Fruit fly (Drosophila melanogaster) whole organism, embryonic: ENCODE data around the gene Neurl4.

ENCODE experiments used
- B-H1 ChIP-seq: fragments of 200-800 bp; sonication (Bioruptor generic); IDR thresholded peaks from 3 replicates; pipeline ENCODE4 v1.3.6; 2022; ENCODE audit warnings: missing biosample characterization, missing genetic modification characterization
- C15 ChIP-seq: fragments of 200-800 bp; sonication (Bioruptor generic); IDR thresholded peaks from 3 replicates; pipeline ENCODE4 v1.3.6; 2022; ENCODE audit warnings: missing biosample characterization, missing genetic modification characterization
- CG10147 ChIP-seq: fragments of 200-800 bp; sonication (Bioruptor generic); optimal IDR thresholded peaks from 2 replicates; lab custom pipeline; 2019; ENCODE audit warnings: missing biosample characterization, mild to moderate bottlenecking, missing genetic modification characterization, moderate library complexity
- CG12104 ChIP-seq: fragments of 200-800 bp; sonication (Bioruptor generic); optimal IDR thresholded peaks from 3 replicates; lab custom pipeline; 2016; ENCODE audit warnings: missing biosample characterization, missing genetic modification characterization
- CG12236 ChIP-seq: fragments of 200-800 bp; sonication (Bioruptor generic); optimal IDR thresholded peaks from 2 replicates; lab custom pipeline; 2016; ENCODE audit warnings: missing biosample characterization, missing genetic modification characterization
- CG13775 ChIP-seq: fragments of 200-800 bp; sonication (Bioruptor generic); optimal IDR thresholded peaks from 3 replicates; lab custom pipeline; 2017; ENCODE audit warnings: missing biosample characterization, mild to moderate bottlenecking, missing genetic modification characterization
- CG14965 ChIP-seq: fragments of 200-800 bp; sonication (Bioruptor generic); optimal IDR thresholded peaks from 2 replicates; lab custom pipeline; 2016; ENCODE audit warnings: missing biosample characterization, missing genetic modification characterization, borderline replicate concordance
- CG1647 ChIP-seq: fragments of 200-800 bp; sonication (Bioruptor generic); optimal IDR thresholded peaks from 3 replicates; lab custom pipeline; 2016; ENCODE audit warnings: missing biosample characterization, missing genetic modification characterization
- CG17359 ChIP-seq: fragments of 200-800 bp; sonication (Bioruptor generic); optimal IDR thresholded peaks from 3 replicates; lab custom pipeline; 2018; ENCODE audit warnings: missing biosample characterization, mild to moderate bottlenecking, missing genetic modification characterization, moderate library complexity
- CG18262 ChIP-seq: fragments of 200-800 bp; optimal IDR thresholded peaks from 3 replicates; lab custom pipeline; 2019; ENCODE audit warnings: missing biosample characterization, mild to moderate bottlenecking, missing genetic modification characterization, moderate library complexity
- CG30431 ChIP-seq: fragments of 200-800 bp; sonication (Bioruptor generic); optimal IDR thresholded peaks from 2 replicates; lab custom pipeline; 2017; ENCODE audit warnings: missing biosample characterization, missing genetic modification characterization
- CG31388 ChIP-seq: fragments of 200-800 bp; sonication (Bioruptor generic); optimal IDR thresholded peaks from 2 replicates; lab custom pipeline; 2016; ENCODE audit warnings: missing biosample characterization, missing genetic modification characterization
- CG32767 ChIP-seq: fragments of 200-800 bp; sonication (Bioruptor generic); IDR thresholded peaks from 2 replicates; pipeline ENCODE4 v1.3.6; 2022; ENCODE audit warnings: missing biosample characterization, missing genetic modification characterization
- CG3407 ChIP-seq: fragments of 200-800 bp; sonication (Bioruptor generic); optimal IDR thresholded peaks from 2 replicates; lab custom pipeline; 2018; ENCODE audit warnings: missing biosample characterization, mild to moderate bottlenecking, missing genetic modification characterization
- CG3838 ChIP-seq: fragments of 200-800 bp; sonication (Bioruptor generic); optimal IDR thresholded peaks from 3 replicates; lab custom pipeline; 2016; ENCODE audit warnings: missing biosample characterization, missing genetic modification characterization
- CG4424 ChIP-seq: fragments of 200-800 bp; sonication (Bioruptor generic); optimal IDR thresholded peaks from 3 replicates; lab custom pipeline; 2016; ENCODE audit warnings: missing biosample characterization, missing genetic modification characterization
- CG7271 ChIP-seq: fragments of 200-800 bp; sonication (Bioruptor generic); optimal IDR thresholded peaks from 2 replicates; lab custom pipeline; 2018; ENCODE audit warnings: missing biosample characterization, mild to moderate bottlenecking, missing genetic modification characterization, moderate library complexity
- CG8478 ChIP-seq: fragments of >200 bp; optimal IDR thresholded peaks from 2 replicates; lab custom pipeline; 2018
- CG8765 ChIP-seq: fragments of 200-800 bp; sonication (Bioruptor generic); IDR thresholded peaks from 2 replicates; pipeline ENCODE4 v1.3.6; 2022; ENCODE audit warnings: missing biosample characterization, missing genetic modification characterization
- CG9797 ChIP-seq: fragments of 200-800 bp; sonication (Bioruptor generic); optimal IDR thresholded peaks from 3 replicates; lab custom pipeline; 2018; ENCODE audit warnings: missing biosample characterization, mild to moderate bottlenecking, missing genetic modification characterization
- Elba2 ChIP-seq: fragments of 200-800 bp; sonication (Bioruptor generic); optimal IDR thresholded peaks from 3 replicates; lab custom pipeline; 2016; ENCODE audit warnings: missing biosample characterization, missing genetic modification characterization
- GATAe ChIP-seq: fragments of 200-800 bp; sonication (Bioruptor generic); conservative IDR thresholded peaks from 2 replicates; pipeline ENCODE4 v1.3.6; 2022; ENCODE audit warnings: missing biosample characterization, missing genetic modification characterization
- HmgD ChIP-seq: fragments of 200-800 bp; sonication (Bioruptor generic); optimal IDR thresholded peaks from 3 replicates; lab custom pipeline; 2016; ENCODE audit warnings: missing biosample characterization, missing genetic modification characterization
- Hmr ChIP-seq: fragments of 200-800 bp; sonication (Bioruptor generic); optimal IDR thresholded peaks from 3 replicates; lab custom pipeline; 2017; ENCODE audit warnings: mild to moderate bottlenecking, missing biosample characterization, missing genetic modification reagents, missing genetic modification characterization
- Meics ChIP-seq: fragments of 200-800 bp; sonication (Bioruptor generic); optimal IDR thresholded peaks from 2 replicates; lab custom pipeline; 2017; ENCODE audit warnings: missing biosample characterization, mild to moderate bottlenecking, missing genetic modification characterization
- Nf-YC ChIP-seq: fragments of 200-800 bp; optimal IDR thresholded peaks from 3 replicates; lab custom pipeline; 2019; ENCODE audit warnings: missing biosample characterization, mild to moderate bottlenecking, missing genetic modification characterization, moderate library complexity
- Ravus ChIP-seq: fragments of 200-800 bp; sonication (Bioruptor generic); IDR thresholded peaks from 2 replicates; pipeline ENCODE4 v1.3.6; 2022; ENCODE audit warnings: missing biosample characterization, missing genetic modification characterization
- Scr ChIP-seq: fragments of 200-800 bp; sonication (Bioruptor generic); IDR thresholded peaks from 2 replicates; pipeline ENCODE4 v1.3.6; 2022; ENCODE audit warnings: missing biosample characterization, missing genetic modification characterization; ENCODE audit not compliant: partially characterized antibody
- Xbp1 ChIP-seq: fragments of 200-800 bp; sonication (Bioruptor generic); optimal IDR thresholded peaks from 3 replicates; lab custom pipeline; 2016; ENCODE audit warnings: missing biosample characterization, mild to moderate bottlenecking, missing genetic modification characterization
- ab ChIP-seq: fragments of 200-800 bp; sonication (Bioruptor generic); optimal IDR thresholded peaks from 2 replicates; lab custom pipeline; 2016; ENCODE audit warnings: missing biosample characterization, missing genetic modification characterization
- al ChIP-seq: fragments of 200-800 bp; sonication (Bioruptor generic); IDR thresholded peaks from 2 replicates; pipeline ENCODE4 v1.3.6; 2022; ENCODE audit warnings: missing biosample characterization, missing genetic modification characterization
- bigmax ChIP-seq: fragments of 200-800 bp; sonication (Bioruptor generic); optimal IDR thresholded peaks from 2 replicates; lab custom pipeline; 2018; ENCODE audit warnings: missing biosample characterization, mild to moderate bottlenecking, missing genetic modification characterization
- bsh ChIP-seq, 2 experiments: fragments of 200-800 bp; sonication (Bioruptor generic); optimal IDR thresholded peaks; 2 replicates each; lab custom pipeline; 2017 to 2018; ENCODE audit warnings: mild to moderate bottlenecking in 2 of 2, missing biosample characterization in 2 of 2, missing genetic modification characterization in 2 of 2, moderate library complexity in 1 of 2
- btn ChIP-seq: fragments of 200-800 bp; sonication (Bioruptor generic); optimal IDR thresholded peaks from 2 replicates; lab custom pipeline; 2016; ENCODE audit warnings: missing biosample characterization, missing genetic modification characterization
- cad ChIP-seq: fragments of >200 bp; optimal IDR thresholded peaks from 2 replicates; lab custom pipeline; 2017; ENCODE audit warnings: missing biosample characterization, missing genetic modification characterization
- cato ChIP-seq: fragments of 200-800 bp; sonication (Bioruptor generic); optimal IDR thresholded peaks from 2 replicates; lab custom pipeline; 2016; ENCODE audit warnings: missing biosample characterization, missing genetic modification characterization, borderline replicate concordance
- cg ChIP-seq: fragments of 200-800 bp; sonication (Bioruptor generic); optimal IDR thresholded peaks from 3 replicates; lab custom pipeline; 2019; ENCODE audit warnings: missing biosample characterization, mild to moderate bottlenecking, missing genetic modification characterization, moderate library complexity
- chif ChIP-seq, 2 experiments: fragments of 200-800 bp; sonication (Bioruptor generic); optimal IDR thresholded peaks; 3 replicates each; lab custom pipeline; 2016; ENCODE audit warnings: missing biosample characterization in 2 of 2, missing genetic modification characterization in 2 of 2
- crol ChIP-seq: fragments of 200-800 bp; sonication (Bioruptor generic); IDR thresholded peaks from 2 replicates; pipeline ENCODE4 v1.3.6; 2022; ENCODE audit warnings: missing biosample characterization, missing genetic modification characterization
- da ChIP-seq: fragments of 200-800 bp; sonication (Bioruptor generic); optimal IDR thresholded peaks from 2 replicates; lab custom pipeline; 2016; ENCODE audit warnings: missing biosample characterization, missing genetic modification characterization
- danr ChIP-seq: fragments of 200-800 bp; sonication (Bioruptor generic); IDR thresholded peaks from 2 replicates; pipeline ENCODE4 v1.3.6; 2022; ENCODE audit warnings: missing biosample characterization, missing genetic modification characterization
- gce ChIP-seq: fragments of 200-800 bp; sonication (Bioruptor generic); IDR thresholded peaks from 3 replicates; pipeline ENCODE4 v1.3.6; 2022; ENCODE audit warnings: missing biosample characterization, missing genetic modification characterization
- gro ChIP-seq: fragments of 200-800 bp; sonication (Bioruptor generic); optimal IDR thresholded peaks from 2 replicates; lab custom pipeline; 2016; ENCODE audit warnings: missing biosample characterization, missing genetic modification characterization
- lab ChIP-seq: fragments of 200-800 bp; sonication (Bioruptor generic); optimal IDR thresholded peaks from 3 replicates; lab custom pipeline; 2017; ENCODE audit warnings: missing biosample characterization, missing genetic modification characterization, mild to moderate bottlenecking, moderate library complexity, missing genetic modification reagents
- nom ChIP-seq: fragments of 200-800 bp; sonication (Bioruptor generic); optimal IDR thresholded peaks from 2 replicates; lab custom pipeline; 2017; ENCODE audit warnings: missing biosample characterization, missing genetic modification characterization, mild to moderate bottlenecking, moderate library complexity, missing genetic modification reagents
- oc ChIP-seq: fragments of 200-800 bp; sonication (Bioruptor generic); optimal IDR thresholded peaks from 2 replicates; lab custom pipeline; 2018; ENCODE audit warnings: missing biosample characterization, mild to moderate bottlenecking, missing genetic modification characterization, moderate library complexity
- org-1 ChIP-seq: fragments of 200-800 bp; sonication (Bioruptor generic); optimal IDR thresholded peaks from 2 replicates; lab custom pipeline; 2017; ENCODE audit warnings: missing biosample characterization, missing genetic modification characterization
- sug ChIP-seq: fragments of 200-800 bp; optimal IDR thresholded peaks from 2 replicates; lab custom pipeline; 2019; ENCODE audit warnings: missing biosample characterization, mild to moderate bottlenecking, missing genetic modification characterization, moderate library complexity
- tna ChIP-seq: fragments of 200-800 bp; sonication (Bioruptor generic); IDR thresholded peaks from 2 replicates; pipeline ENCODE4 v1.3.6; 2022; ENCODE audit warnings: missing biosample characterization, missing genetic modification characterization; ENCODE audit not compliant: partially characterized antibody
- wdn ChIP-seq: fragments of 200-800 bp; sonication (Bioruptor generic); IDR thresholded peaks from 2 replicates; pipeline ENCODE4 v1.3.6; 2022; ENCODE audit warnings: missing biosample characterization, missing genetic modification characterization

The Neurl4 gene

DNA sequence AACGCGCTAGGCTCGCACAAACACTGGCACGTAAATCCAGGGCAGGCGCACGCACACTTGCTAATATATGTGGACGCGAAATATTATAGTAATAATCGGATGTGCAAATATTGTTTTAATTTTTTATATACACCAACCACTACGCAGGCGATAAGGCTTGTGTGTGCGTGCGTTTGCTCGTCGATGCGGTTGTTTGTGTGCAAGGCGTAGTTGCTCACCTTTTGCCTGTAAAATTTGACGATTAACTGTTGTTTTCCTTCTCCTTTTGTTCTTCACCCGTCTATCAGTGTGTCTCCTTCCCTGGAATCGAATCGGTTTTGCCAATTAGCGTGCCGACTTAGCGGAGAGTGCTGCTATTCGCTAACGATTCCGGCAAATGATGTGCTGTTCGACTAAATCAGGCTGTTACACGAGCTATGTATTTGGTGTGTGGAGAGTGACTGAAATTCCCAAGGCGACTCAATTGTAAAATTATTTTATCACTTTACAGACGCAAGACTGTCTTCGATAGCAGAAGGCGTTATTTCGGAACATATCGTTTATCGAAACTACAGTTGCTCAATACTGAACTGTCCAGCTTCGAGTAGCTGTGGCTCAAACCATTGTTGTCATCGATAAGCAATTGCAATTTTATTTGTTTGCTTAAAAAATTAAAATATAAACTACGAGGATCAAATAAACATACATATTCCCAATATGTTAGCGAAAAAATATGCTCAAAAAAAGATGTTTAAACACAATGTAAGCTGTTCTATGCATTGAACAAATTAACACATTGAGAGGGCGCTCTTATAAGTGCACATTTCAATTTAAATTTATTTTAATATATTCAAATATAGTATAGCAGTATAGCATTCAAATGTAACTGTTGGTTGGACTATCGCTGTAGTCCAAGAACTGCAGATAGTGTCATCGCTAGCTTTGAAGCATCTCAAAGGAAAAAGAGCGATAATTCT lies 18.2 kb downstream of the Neurl4 start, which contains the start of the genes CG6650 and endos (continued):
- no peak for TF ChIP-seq oc (tag; lab: Kevin White, UChicago)
- no peak for TF ChIP-seq gce (GFP tag; lab: Robert Waterston, UW)
- TF ChIP-seq al (GFP tag; lab: Robert Waterston, UW): no peak
- TF ChIP-seq org-1 (GFP tag; lab: Kevin White, UChicago): no peak
- no peak for TF ChIP-seq GATAe (GFP tag; lab: Robert Waterston, UW)
- no peak for TF ChIP-seq crol (GFP tag; lab: Robert Waterston, UW)
- peak in 1 of 2 experiments; percentile 3 for TF ChIP-seq bsh (GFP tag; optimal IDR thresholded peaks at IDR 0.05; lab: Kevin White, UChicago)
- peak; percentile 67 for TF ChIP-seq sug
- no peak for TF ChIP-seq CG30431 (GFP tag; lab: Kevin White, UChicago)
- peak; percentile 41 for TF ChIP-seq Xbp1 (GFP tag; lab: Kevin White, UChicago)
- peak; percentile 23 for TF ChIP-seq Hmr (GFP tag; lab: Kevin White, UChicago)
- no peak for TF ChIP-seq CG8478 (lab: Kevin White, UChicago)
- no peak for TF ChIP-seq cad (GFP tag; lab: Kevin White, UChicago)
- no peak for TF ChIP-seq bigmax (GFP tag; lab: Kevin White, UChicago)
- TF ChIP-seq ab (GFP tag; lab: Kevin White, UChicago): no peak
- TF ChIP-seq btn (GFP tag; lab: Kevin White, UChicago): no peak
- peak; percentile 74 for TF ChIP-seq tna (GFP tag; lab: Robert Waterston, UW)
- no peak for TF ChIP-seq da (GFP tag; lab: Kevin White, UChicago)
- TF ChIP-seq wdn: no peak
- TF ChIP-seq CG3838 (GFP tag; lab: Kevin White, UChicago): no peak
- no peak for TF ChIP-seq CG17359 (tag; lab: Kevin White, UChicago)
- peak; percentile 64 for TF ChIP-seq nom (GFP tag; lab: Kevin White, UChicago)
- no peak for TF ChIP-seq CG3407
- TF ChIP-seq B-H1 (GFP tag; lab: Robert Waterston, UW): no peak
- peak; percentile 59 for TF ChIP-seq Elba2 (GFP tag; lab: Kevin White, UChicago)
- TF ChIP-seq CG31388 (GFP tag; lab: Kevin White, UChicago): no peak
- no peak for TF ChIP-seq CG10147 (GFP tag; lab: Kevin White, UChicago)
- peak; percentile 32 for TF ChIP-seq CG9797
- no peak for TF ChIP-seq CG8765
- TF ChIP-seq CG13775 (GFP tag; lab: Kevin White, UChicago): peak; percentile 36
- peak; percentile 69 for TF ChIP-seq cg (GFP tag; lab: Kevin White, UChicago)
- TF ChIP-seq Nf-YC: peak; percentile 71
- no peak for TF ChIP-seq gro (GFP tag; lab: Kevin White, UChicago)
- TF ChIP-seq CG7271 (tag; lab: Kevin White, UChicago): no peak
- no peak for TF ChIP-seq chif (GFP tag; optimal IDR thresholded peaks at IDR 0.05; lab: Kevin White, UChicago)
- TF ChIP-seq CG14965: no peak
- TF ChIP-seq C15 (GFP tag; lab: Robert Waterston, UW): no peak
- no peak for TF ChIP-seq CG32767
- no peak for TF ChIP-seq cato (GFP tag; lab: Kevin White, UChicago)
- TF ChIP-seq CG4424 (GFP tag; lab: Kevin White, UChicago): peak; percentile 33
- no peak for TF ChIP-seq HmgD (GFP tag; lab: Kevin White, UChicago)
- no peak for TF ChIP-seq CG12236
- TF ChIP-seq lab (GFP tag; lab: Kevin White, UChicago): peak; percentile 43
- no peak for TF ChIP-seq Ravus (GFP tag; lab: Robert Waterston, UW)
- peak; percentile 32 for TF ChIP-seq CG12104 (GFP tag; lab: Kevin White, UChicago)
- peak; percentile 56 for TF ChIP-seq CG18262 (tag; lab: Kevin White, UChicago)
- TF ChIP-seq danr (GFP tag; lab: Robert Waterston, UW): no peak
- peak; percentile 30 for TF ChIP-seq Meics (GFP tag; lab: Kevin White, UChicago)
- peak; percentile 83 for TF ChIP-seq Scr (GFP tag; lab: Robert Waterston, UW)
- no peak for TF ChIP-seq CG1647 (GFP tag; lab: Kevin White, UChicago)
